Fruit fly (Drosophila melanogaster) whole organism, prepupa: ENCODE results near the gene CG10958.

Experiments
- Blimp-1 ChIP-seq: fragments of 200-800 bp; sonication (Bioruptor generic); optimal IDR thresholded peaks from 3 replicates; lab custom pipeline; 2017; ENCODE audit warnings: missing biosample characterization, missing genetic modification characterization, mild to moderate bottlenecking, moderate library complexity, missing genetic modification reagents
- CG1621 ChIP-seq: fragments of 200-800 bp; sonication (Bioruptor generic); optimal IDR thresholded peaks from 3 replicates; lab custom pipeline; 2018; ENCODE audit warnings: missing biosample characterization, mild to moderate bottlenecking, missing genetic modification characterization
- CG32006 ChIP-seq: fragments of 200-800 bp; sonication (Bioruptor generic); optimal IDR thresholded peaks from 3 replicates; lab custom pipeline; 2017; ENCODE audit warnings: missing biosample characterization, mild to moderate bottlenecking, missing genetic modification characterization
- CG9139 ChIP-seq: fragments of 200-800 bp; sonication (Bioruptor generic); optimal IDR thresholded peaks from 3 replicates; lab custom pipeline; 2017; ENCODE audit warnings: missing biosample characterization, mild to moderate bottlenecking, missing genetic modification characterization
- Hr4 ChIP-seq: fragments of 200-800 bp; sonication (Bioruptor generic); optimal IDR thresholded peaks from 3 replicates; lab custom pipeline; 2016; ENCODE audit warnings: missing biosample characterization, missing genetic modification characterization
- Lpt ChIP-seq: fragments of 200-800 bp; sonication (Bioruptor generic); optimal IDR thresholded peaks from 3 replicates; lab custom pipeline; 2016; ENCODE audit warnings: missing biosample characterization, missing genetic modification characterization
- Sox14 ChIP-seq: fragments of 200-800 bp; sonication (Bioruptor generic); optimal IDR thresholded peaks from 3 replicates; lab custom pipeline; 2016; ENCODE audit warnings: missing biosample characterization, missing genetic modification characterization
- Sox15 ChIP-seq: fragments of 200-800 bp; sonication (Bioruptor generic); optimal IDR thresholded peaks from 3 replicates; lab custom pipeline; 2016; ENCODE audit warnings: missing biosample characterization, missing genetic modification characterization
- achi ChIP-seq: fragments of 200-800 bp; sonication (Bioruptor generic); optimal IDR thresholded peaks from 3 replicates; lab custom pipeline; 2016; ENCODE audit warnings: missing biosample characterization, missing genetic modification characterization
- cyc ChIP-seq: fragments of 200-800 bp; sonication (Bioruptor generic); optimal IDR thresholded peaks from 3 replicates; lab custom pipeline; 2016; ENCODE audit warnings: missing biosample characterization, missing genetic modification characterization
- fkh ChIP-seq: fragments of 200-800 bp; sonication (Bioruptor generic); optimal IDR thresholded peaks from 3 replicates; lab custom pipeline; 2017; ENCODE audit warnings: missing biosample characterization, mild to moderate bottlenecking, missing genetic modification characterization, moderate library complexity

DNA sequence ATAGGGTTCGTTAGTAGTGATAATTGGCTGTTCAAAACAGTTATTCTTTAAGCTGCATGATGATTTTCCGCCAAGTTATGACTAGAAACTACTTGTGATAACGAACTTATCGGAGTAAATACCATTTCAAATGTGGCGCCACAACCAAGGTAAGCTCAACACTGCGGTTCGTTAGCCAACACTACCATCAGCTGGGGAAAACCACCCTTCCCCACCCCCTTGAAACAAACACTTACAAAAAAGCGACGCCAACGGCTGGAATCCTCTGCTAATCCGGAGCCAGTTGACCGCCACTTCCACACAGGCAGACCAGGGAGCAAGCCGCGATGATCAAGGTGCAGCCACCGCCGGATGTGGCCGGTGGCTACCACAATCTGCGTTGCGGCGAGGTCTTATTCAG lies 20.6 kb downstream of the CG10958 start, which contains the start of gene CG18262:
- TF ChIP-seq cyc (GFP tag; lab: Kevin White, UChicago): no peak
- no peak for TF ChIP-seq Lpt (GFP tag; lab: Kevin White, UChicago)
- no peak for TF ChIP-seq achi (GFP tag; lab: Kevin White, UChicago)
- TF ChIP-seq fkh: no peak
- TF ChIP-seq Blimp-1 (GFP tag; lab: Kevin White, UChicago): no peak
- no peak for TF ChIP-seq CG1621
- no peak for TF ChIP-seq CG32006 (GFP tag; lab: Kevin White, UChicago)
- TF ChIP-seq Sox14 (GFP tag; lab: Kevin White, UChicago): no peak
- TF ChIP-seq CG9139 (GFP tag; lab: Kevin White, UChicago): no peak
- no peak for TF ChIP-seq Sox15
- TF ChIP-seq Hr4: no peak
